Worm (Caenorhabditis elegans): ENCODE results near the gene W06G6.9.
A peak's percentile ranks its signal among the peaks of the same experiment; 100 is the strongest.

ce11 chrV:16620874-16621273 lies 25.4 kb downstream of the W06G6.9 start, which contains the start of gene Y70C5A.3:
- TF ChIP-seq lin-39 (tag; optimal IDR thresholded peaks at IDR 0.05) = no peak
- no peak for TF ChIP-seq ceh-28 (tag; optimal IDR thresholded peaks at IDR 0.05)
- TF ChIP-seq nhr-67 (tag; optimal IDR thresholded peaks at IDR 0.05) = no peak
- TF ChIP-seq elt-2 (tag; optimal IDR thresholded peaks at IDR 0.05) = peak; percentile 60
- TF ChIP-seq unc-62 (GFP tag; optimal IDR thresholded peaks at IDR 0.05) = no peak
- TF ChIP-seq pha-4 (tag; optimal IDR thresholded peaks at IDR 0.05) = peak; percentile 19
- TF ChIP-seq fos-1 (tag; optimal IDR thresholded peaks at IDR 0.05) = no peak
- TF ChIP-seq sea-2 (GFP tag; optimal IDR thresholded peaks at IDR 0.05) = no peak
